Fruit fly (Drosophila melanogaster) whole organism, embryonic: ENCODE results near the gene REG.

Source experiments
- ATbp ChIP-seq: fragments of 200-800 bp; sonication (Bioruptor generic); optimal IDR thresholded peaks from 2 replicates; lab custom pipeline; 2017; ENCODE audit warnings: missing biosample characterization, mild to moderate bottlenecking, missing genetic modification characterization, missing genetic modification reagents
- Ada2b ChIP-seq: fragments of 200-800 bp; sonication (Bioruptor generic); IDR thresholded peaks from 2 replicates; pipeline ENCODE4 v1.3.6; 2022; ENCODE audit warnings: missing biosample characterization, missing genetic modification characterization
- Atf6 ChIP-seq: fragments of 200-800 bp; sonication (Bioruptor generic); IDR thresholded peaks from 2 replicates; pipeline ENCODE4 v1.3.6; 2022; ENCODE audit warnings: missing biosample characterization, missing genetic modification characterization
- B-H2 ChIP-seq: fragments of 200-800 bp; sonication (Bioruptor generic); optimal IDR thresholded peaks from 2 replicates; lab custom pipeline; 2018; ENCODE audit warnings: missing biosample characterization, mild to moderate bottlenecking, missing genetic modification characterization
- Bgb ChIP-seq: fragments of 200-800 bp; sonication (Bioruptor generic); IDR thresholded peaks from 2 replicates; pipeline ENCODE4 v1.3.6; 2022; ENCODE audit warnings: missing biosample characterization, missing genetic modification characterization; ENCODE audit not compliant: partially characterized antibody
- CG10565 ChIP-seq: fragments of 200-800 bp; sonication (Bioruptor generic); optimal IDR thresholded peaks from 3 replicates; lab custom pipeline; 2016; ENCODE audit warnings: missing biosample characterization, mild to moderate bottlenecking, missing genetic modification characterization
- CG13624 ChIP-seq: fragments of 200-800 bp; sonication (Bioruptor generic); optimal IDR thresholded peaks from 2 replicates; lab custom pipeline; 2016; ENCODE audit warnings: missing biosample characterization, missing genetic modification characterization
- CG13894 ChIP-seq: fragments of 200-800 bp; sonication (Bioruptor generic); optimal IDR thresholded peaks from 3 replicates; lab custom pipeline; 2018; ENCODE audit warnings: missing biosample characterization, mild to moderate bottlenecking, missing genetic modification characterization, moderate library complexity
- CG15601 ChIP-seq: fragments of 200-800 bp; sonication (Bioruptor generic); optimal IDR thresholded peaks from 3 replicates; lab custom pipeline; 2019; ENCODE audit warnings: missing biosample characterization, mild to moderate bottlenecking, missing genetic modification characterization, moderate library complexity
- CG1603 ChIP-seq: fragments of 200-800 bp; sonication (Bioruptor generic); optimal IDR thresholded peaks from 2 replicates; lab custom pipeline; 2019; ENCODE audit warnings: missing biosample characterization, mild to moderate bottlenecking, missing genetic modification characterization, moderate library complexity
- CG2120 ChIP-seq: fragments of 200-800 bp; sonication (Bioruptor generic); optimal IDR thresholded peaks from 3 replicates; lab custom pipeline; 2016; ENCODE audit warnings: missing biosample characterization, missing genetic modification characterization
- CG2678 ChIP-seq: fragments of 200-800 bp; sonication (Bioruptor generic); optimal IDR thresholded peaks from 3 replicates; lab custom pipeline; 2019; ENCODE audit warnings: missing biosample characterization, mild to moderate bottlenecking, missing genetic modification characterization, moderate library complexity
- CG3281 ChIP-seq: fragments of 200-800 bp; sonication (Bioruptor generic); optimal IDR thresholded peaks from 3 replicates; lab custom pipeline; 2017; ENCODE audit warnings: missing biosample characterization, mild to moderate bottlenecking, missing genetic modification characterization
- CG34224 ChIP-seq: fragments of 200-800 bp; sonication (Bioruptor generic); IDR thresholded peaks from 3 replicates; pipeline ENCODE4 v1.3.6; 2022; ENCODE audit warnings: missing biosample characterization, missing genetic modification characterization; ENCODE audit not compliant: partially characterized antibody
- CG3995 ChIP-seq: fragments of 200-800 bp; sonication (Bioruptor generic); optimal IDR thresholded peaks from 3 replicates; lab custom pipeline; 2016; ENCODE audit warnings: missing biosample characterization, missing genetic modification characterization
- CG6854 ChIP-seq: fragments of 200-800 bp; sonication (Bioruptor generic); optimal IDR thresholded peaks from 3 replicates; lab custom pipeline; 2017; ENCODE audit warnings: missing biosample characterization, mild to moderate bottlenecking, missing genetic modification characterization
- CG7928 ChIP-seq: fragments of 200-800 bp; sonication (Bioruptor generic); optimal IDR thresholded peaks from 2 replicates; lab custom pipeline; 2017; ENCODE audit warnings: missing biosample characterization, mild to moderate bottlenecking, missing genetic modification characterization
- CG9876 ChIP-seq: fragments of 200-800 bp; sonication (Bioruptor generic); optimal IDR thresholded peaks from 2 replicates; lab custom pipeline; 2016; ENCODE audit warnings: missing biosample characterization, missing genetic modification characterization
- CHES-1-like ChIP-seq: fragments of 200-800 bp; sonication (Bioruptor generic); optimal IDR thresholded peaks from 2 replicates; lab custom pipeline; 2016; ENCODE audit warnings: missing biosample characterization, missing genetic modification characterization
- CrebB ChIP-seq: fragments of 200-800 bp; sonication (Bioruptor generic); optimal IDR thresholded peaks from 3 replicates; lab custom pipeline; 2018; ENCODE audit warnings: missing biosample characterization, mild to moderate bottlenecking, missing genetic modification characterization
- Elba2 ChIP-seq: fragments of 200-800 bp; sonication (Bioruptor generic); optimal IDR thresholded peaks from 3 replicates; lab custom pipeline; 2016; ENCODE audit warnings: missing biosample characterization, missing genetic modification characterization
- Ets65A ChIP-seq: fragments of 200-800 bp; sonication (Bioruptor generic); peaks from one replicate; lab custom pipeline; 2016; ENCODE audit warnings: missing biosample characterization, missing genetic modification characterization
- Mes4 ChIP-seq: fragments of 200-800 bp; sonication (Bioruptor generic); optimal IDR thresholded peaks from 2 replicates; lab custom pipeline; 2016; ENCODE audit warnings: missing biosample characterization, missing genetic modification characterization
- Nf-YC ChIP-seq: fragments of 200-800 bp; optimal IDR thresholded peaks from 3 replicates; lab custom pipeline; 2019; ENCODE audit warnings: missing biosample characterization, mild to moderate bottlenecking, missing genetic modification characterization, moderate library complexity
- Sin3A ChIP-seq: fragments of >200 bp; optimal IDR thresholded peaks from 2 replicates; lab custom pipeline; 2018
- Sox102F ChIP-seq: fragments of 200-800 bp; sonication (Bioruptor generic); optimal IDR thresholded peaks from 2 replicates; lab custom pipeline; 2018; ENCODE audit warnings: missing biosample characterization, mild to moderate bottlenecking, missing genetic modification characterization, moderate library complexity
- Sry-β ChIP-seq: fragments of 200-800 bp; sonication (Bioruptor generic); optimal IDR thresholded peaks from 2 replicates; lab custom pipeline; 2018; ENCODE audit warnings: missing biosample characterization, mild to moderate bottlenecking, missing genetic modification characterization, moderate library complexity
- Taf1 ChIP-seq: fragments of 200-800 bp; sonication (Bioruptor generic); IDR thresholded peaks from 2 replicates; pipeline ENCODE4 v1.3.6; 2022; ENCODE audit warnings: missing biosample characterization, missing genetic modification characterization
- Xbp1 ChIP-seq: fragments of 200-800 bp; sonication (Bioruptor generic); optimal IDR thresholded peaks from 3 replicates; lab custom pipeline; 2016; ENCODE audit warnings: missing biosample characterization, mild to moderate bottlenecking, missing genetic modification characterization
- ab ChIP-seq: fragments of 200-800 bp; sonication (Bioruptor generic); optimal IDR thresholded peaks from 2 replicates; lab custom pipeline; 2016; ENCODE audit warnings: missing biosample characterization, missing genetic modification characterization
- abd-A ChIP-seq: fragments of 200-800 bp; sonication (Bioruptor generic); optimal IDR thresholded peaks from 3 replicates; lab custom pipeline; 2019; ENCODE audit warnings: missing biosample characterization, mild to moderate bottlenecking, missing genetic modification characterization, moderate library complexity
- ap ChIP-seq: fragments of 200-800 bp; sonication (Bioruptor generic); IDR thresholded peaks from 2 replicates; pipeline ENCODE4 v1.3.6; 2022; ENCODE audit warnings: missing biosample characterization, missing genetic modification characterization
- chm ChIP-seq: fragments of 200-800 bp; sonication (Bioruptor generic); IDR thresholded peaks from 2 replicates; pipeline ENCODE4 v1.3.6; 2022; ENCODE audit warnings: missing biosample characterization, missing genetic modification characterization
- dmrt11E ChIP-seq: fragments of 200-800 bp; sonication (Bioruptor generic); optimal IDR thresholded peaks from 3 replicates; lab custom pipeline; 2018; ENCODE audit warnings: missing biosample characterization, mild to moderate bottlenecking, missing genetic modification characterization, moderate library complexity
- eve ChIP-seq, 2 experiments: fragments of >200 bp; optimal IDR thresholded peaks; 2 replicates each; lab custom pipeline; 2017; ENCODE audit warnings: missing biosample characterization in 2 of 2, missing genetic modification characterization in 2 of 2
- fd96Cb ChIP-seq: fragments of 200-800 bp; sonication (Bioruptor generic); optimal IDR thresholded peaks from 2 replicates; lab custom pipeline; 2018; ENCODE audit warnings: missing biosample characterization, mild to moderate bottlenecking, missing genetic modification characterization, moderate library complexity
- grau ChIP-seq: fragments of 200-800 bp; optimal IDR thresholded peaks from 3 replicates; lab custom pipeline; 2019; ENCODE audit warnings: missing biosample characterization, mild to moderate bottlenecking, missing genetic modification characterization, moderate library complexity
- hth ChIP-seq: fragments of >200 bp; optimal IDR thresholded peaks from 2 replicates; lab custom pipeline; 2017; ENCODE audit warnings: inconsistent platforms
- lmd ChIP-seq: fragments of 200-800 bp; sonication (Bioruptor generic); IDR thresholded peaks from 2 replicates; pipeline ENCODE4 v1.3.6; 2022; ENCODE audit warnings: missing biosample characterization, missing genetic modification characterization
- mirr ChIP-seq: fragments of 200-800 bp; sonication (Bioruptor generic); optimal IDR thresholded peaks from 3 replicates; lab custom pipeline; 2018; ENCODE audit warnings: missing biosample characterization, mild to moderate bottlenecking, missing genetic modification characterization
- oc ChIP-seq: fragments of 200-800 bp; sonication (Bioruptor generic); optimal IDR thresholded peaks from 2 replicates; lab custom pipeline; 2018; ENCODE audit warnings: missing biosample characterization, mild to moderate bottlenecking, missing genetic modification characterization, moderate library complexity
- org-1 ChIP-seq: fragments of 200-800 bp; sonication (Bioruptor generic); optimal IDR thresholded peaks from 2 replicates; lab custom pipeline; 2017; ENCODE audit warnings: missing biosample characterization, missing genetic modification characterization
- otp ChIP-seq: fragments of 200-800 bp; sonication (Bioruptor generic); IDR thresholded peaks from 3 replicates; pipeline ENCODE4, ENCODE4 v1.3.6; 2022; ENCODE audit warnings: missing biosample characterization, missing genetic modification characterization
- p53 ChIP-seq: fragments of 200-800 bp; sonication (Bioruptor generic); optimal IDR thresholded peaks from 2 replicates; lab custom pipeline; 2016; ENCODE audit warnings: missing biosample characterization, missing genetic modification characterization
- peb ChIP-seq: fragments of 200-800 bp; sonication (Bioruptor generic); IDR thresholded peaks from 2 replicates; pipeline ENCODE4 v1.3.6; 2022; ENCODE audit warnings: missing biosample characterization, missing genetic modification characterization
- pfk ChIP-seq: fragments of 200-800 bp; sonication (Bioruptor generic); optimal IDR thresholded peaks from 2 replicates; lab custom pipeline; 2018; ENCODE audit warnings: missing biosample characterization, mild to moderate bottlenecking, missing genetic modification characterization, moderate library complexity
- phol ChIP-seq: fragments of 200-800 bp; sonication (Bioruptor generic); optimal IDR thresholded peaks from 3 replicates; lab custom pipeline; 2018; ENCODE audit warnings: missing biosample characterization, mild to moderate bottlenecking, missing genetic modification characterization, moderate library complexity
- row ChIP-seq: fragments of 200-800 bp; sonication (Bioruptor generic); IDR thresholded peaks from 3 replicates; pipeline ENCODE4 v1.3.6; 2022; ENCODE audit warnings: missing biosample characterization, missing genetic modification characterization
- sima ChIP-seq: fragments of 200-800 bp; sonication (Bioruptor generic); optimal IDR thresholded peaks from 2 replicates; lab custom pipeline; 2016; ENCODE audit warnings: missing biosample characterization, missing genetic modification characterization
- stwl ChIP-seq: fragments of 200-800 bp; sonication (Bioruptor generic); optimal IDR thresholded peaks from 3 replicates; lab custom pipeline; 2018; ENCODE audit warnings: missing biosample characterization, mild to moderate bottlenecking, missing genetic modification characterization, moderate library complexity
- unc-4 ChIP-seq: fragments of 200-800 bp; sonication (Bioruptor generic); IDR thresholded peaks from 2 replicates; pipeline ENCODE4 v1.3.6; 2022; ENCODE audit warnings: missing biosample characterization, missing genetic modification characterization; ENCODE audit not compliant: partially characterized antibody
- vvl ChIP-seq: fragments of 200-800 bp; sonication (Bioruptor generic); IDR thresholded peaks from 2 replicates; pipeline ENCODE4 v1.3.6; 2022; ENCODE audit warnings: missing biosample characterization, missing genetic modification characterization

The REG gene

DNA sequence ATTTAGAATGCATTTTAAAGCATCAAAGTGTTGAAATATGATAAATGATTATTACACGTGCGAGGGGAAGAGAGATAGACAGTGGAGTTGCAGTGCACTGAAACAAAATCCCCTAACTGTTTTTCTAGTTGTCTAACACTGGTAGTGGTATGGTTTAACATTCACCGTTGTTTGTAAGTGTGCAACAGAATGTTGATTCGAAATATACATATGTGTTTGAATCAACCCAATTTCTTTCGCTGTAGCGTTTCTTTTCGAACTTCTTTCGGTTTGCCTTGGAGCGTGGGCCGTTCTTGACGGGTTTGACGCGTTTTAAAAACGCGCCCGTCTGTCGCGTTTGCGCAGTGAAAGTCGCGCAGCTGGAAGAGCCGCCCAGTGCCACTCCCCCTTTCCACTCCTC lies 9.2 kb downstream of the REG start (continued):
- TF ChIP-seq CG9876 (GFP tag; lab: Kevin White, UChicago): no peak
- TF ChIP-seq fd96Cb (tag; lab: Kevin White, UChicago): peak; percentile 5
- no peak for TF ChIP-seq hth (lab: Kevin White, UChicago)
- TF ChIP-seq pfk (GFP tag; lab: Kevin White, UChicago): no peak
- TF ChIP-seq CG6854 (GFP tag; lab: Kevin White, UChicago): no peak
- no peak for TF ChIP-seq lmd (GFP tag; lab: Robert Waterston, UW)
- no peak for TF ChIP-seq CG34224 (GFP tag; lab: Robert Waterston, UW)
- TF ChIP-seq CG3995 (GFP tag; lab: Kevin White, UChicago): no peak
- TF ChIP-seq CG15601: peak; percentile 32
- no peak for TF ChIP-seq CG13624 (GFP tag; lab: Kevin White, UChicago)
- TF ChIP-seq CG10565 (GFP tag; lab: Kevin White, UChicago): no peak
- peak; percentile 8 for TF ChIP-seq phol (tag; lab: Kevin White, UChicago)
- TF ChIP-seq mirr (GFP tag; lab: Kevin White, UChicago): no peak
- no peak for TF ChIP-seq Mes4 (GFP tag; lab: Kevin White, UChicago)
- no peak for TF ChIP-seq Sry-β (GFP tag; lab: Kevin White, UChicago)
- TF ChIP-seq dmrt11E (tag; lab: Kevin White, UChicago): no peak
- TF ChIP-seq CHES-1-like (GFP tag; lab: Kevin White, UChicago): no peak
- peak; percentile 9 for TF ChIP-seq oc (tag; lab: Kevin White, UChicago)
- no peak for TF ChIP-seq peb (GFP tag; lab: Robert Waterston, UW)
- no peak for TF ChIP-seq CG13894
- TF ChIP-seq row: peak; percentile 25; the same call in 2 of the 3 replicates
- no peak for TF ChIP-seq sima (GFP tag; lab: Kevin White, UChicago)
- peak; percentile 1 for TF ChIP-seq ATbp
- peak; percentile 37 for TF ChIP-seq Sox102F (GFP tag; lab: Kevin White, UChicago)
- no peak for TF ChIP-seq Elba2 (GFP tag; lab: Kevin White, UChicago)
- no peak for TF ChIP-seq grau
- peak; percentile 18 for TF ChIP-seq Ets65A (GFP tag; lab: Kevin White, UChicago)
- TF ChIP-seq chm (GFP tag; lab: Robert Waterston, UW): 0 out of 2 replicates have a peak, but pooled peaks have one; percentile 24
- TF ChIP-seq ab (GFP tag; lab: Kevin White, UChicago): no peak
- TF ChIP-seq CG7928 (GFP tag; lab: Kevin White, UChicago): no peak
- no peak for TF ChIP-seq Ada2b (GFP tag; lab: Robert Waterston, UW)
- no peak for TF ChIP-seq CG2120 (GFP tag; lab: Kevin White, UChicago)
- no peak for TF ChIP-seq abd-A (tag; lab: Kevin White, UChicago)
- no peak for TF ChIP-seq Taf1 (GFP tag; lab: Robert Waterston, UW)
- TF ChIP-seq Nf-YC: no peak
- no peak for TF ChIP-seq Sin3A
- no peak for TF ChIP-seq ap (GFP tag; lab: Robert Waterston, UW)
- TF ChIP-seq CG2678 (tag; lab: Kevin White, UChicago): peak; percentile 7
- no peak for TF ChIP-seq Atf6 (GFP tag; lab: Robert Waterston, UW)
- peak; percentile 43 for TF ChIP-seq CG1603 (tag; lab: Kevin White, UChicago)
- no peak for TF ChIP-seq B-H2 (GFP tag; lab: Kevin White, UChicago)
- TF ChIP-seq eve (GFP tag; optimal IDR thresholded peaks at IDR 0.05; lab: Kevin White, UChicago): no peak
- TF ChIP-seq p53 (GFP tag; lab: Kevin White, UChicago): no peak
- TF ChIP-seq otp: no peak
- no peak for TF ChIP-seq CrebB (tag; lab: Kevin White, UChicago)
- TF ChIP-seq unc-4 (GFP tag; lab: Robert Waterston, UW): no peak
- peak; percentile 0 for TF ChIP-seq org-1 (GFP tag; lab: Kevin White, UChicago)
- TF ChIP-seq CG3281 (GFP tag; lab: Kevin White, UChicago): no peak
- peak; percentile 26 for TF ChIP-seq Xbp1 (GFP tag; lab: Kevin White, UChicago)
- no peak for TF ChIP-seq Bgb (GFP tag; lab: Robert Waterston, UW)
- no peak for TF ChIP-seq stwl (tag; lab: Kevin White, UChicago)
- peak; percentile 47; the same call in 1 of the 2 replicates for TF ChIP-seq vvl (GFP tag; lab: Robert Waterston, UW)
